Worm (Caenorhabditis elegans): Measurements from ENCODE around the gene pqe-1.

Gene pqe-1

ce11 chrIII:5338787-5339186 lies 27.7 kb downstream of the pqe-1 start (continued):
- TF ChIP-seq madf-9 (GFP tag; conservative IDR thresholded peaks at IDR 0.05) (no peak), dmd-6 (GFP tag; IDR thresholded peaks at IDR 0.05) (no peak), lin-29 (GFP tag; IDR thresholded peaks at IDR 0.05) (no peak), nhr-41 (GFP tag; IDR thresholded peaks at IDR 0.05) (no peak)

ce11 chrIII:5340530-5340929 lies 29.5 kb downstream of the pqe-1 start:
- TF ChIP-seq nhr-28 (tag; optimal IDR thresholded peaks at IDR 0.05) (no peak), unc-62 (GFP tag; optimal IDR thresholded peaks at IDR 0.05 in 1 of 2) (peak in 1 of 2 experiments; percentile 86), unc-62 (tag; optimal IDR thresholded peaks at IDR 0.05) (no peak)

ce11 chrIII:5341382-5341781 lies 30.3 kb downstream of the pqe-1 start, which contains the start of gene ZK121.2:
Gene ZK121.2 (plus strand): TSS chrIII:5341682.
- TF ChIP-seq gei-8 (GFP tag; optimal IDR thresholded peaks at IDR 0.05) (no peak), aha-1 (tag) (peak; percentile 23)

- TF ChIP-seq mes-2 (tag; optimal IDR thresholded peaks at IDR 0.05; ENCODE audit: poor library complexity, severe bottlenecking) (no peak), spr-3 (GFP tag; optimal IDR thresholded peaks at IDR 0.05) (no peak), T26A8.4 (GFP tag; IDR thresholded peaks at IDR 0.05) (no peak), zfp-3 (GFP tag; conservative IDR thresholded peaks at IDR 0.05) (no peak), aha-1 (tag) (peak; percentile 90), dve-1 (tag; optimal IDR thresholded peaks at IDR 0.05; ENCODE audit: insufficient read depth) (no peak)
Observed at ce11 chrIII:5343555-5343954, 32.5 kb downstream of the pqe-1 start.

- TF ChIP-seq pqm-1 (tag; optimal IDR thresholded peaks at IDR 0.05) (no peak), ceh-44 (GFP tag; IDR thresholded peaks at IDR 0.05) (no peak), nhr-28 (tag; optimal IDR thresholded peaks at IDR 0.05) (no peak), unc-39 (tag; optimal IDR thresholded peaks at IDR 0.05) (no peak)
Observed at ce11 chrIII:5344561-5344960, 33.5 kb downstream of the pqe-1 start.

ce11 chrIII:5346017-5346416 lies 35.0 kb downstream of the pqe-1 start, which contains the start of gene glrx-21:
Gene glrx-21 (minus strand): TSS chrIII:5346117.
- TF ChIP-seq aly-2 (tag; optimal IDR thresholded peaks at IDR 0.05) (no peak), mdl-1 (tag; optimal IDR thresholded peaks at IDR 0.05) (no peak), ceh-20 (GFP tag; IDR thresholded peaks at IDR 0.05) (no peak), T26A8.4 (GFP tag; IDR thresholded peaks at IDR 0.05) (no peak)

- TF ChIP-seq zip-11 (GFP tag; IDR thresholded peaks at IDR 0.05) (no peak), nhr-76 (tag; optimal IDR thresholded peaks at IDR 0.05) (no peak), daf-19 (GFP tag; conservative IDR thresholded peaks at IDR 0.05) (no peak), mxl-3 (GFP tag; optimal IDR thresholded peaks at IDR 0.05) (no peak), duxl-1 (tag; optimal IDR thresholded peaks at IDR 0.05; ENCODE audit: poor library complexity) (peak; percentile 65), nhr-42 (GFP tag; IDR thresholded peaks at IDR 0.05) (no peak; the same call in 1 of the 2 replicates), Y48G9A.11 (GFP tag; IDR thresholded peaks at IDR 0.05) (peak; percentile 78; the same call in 1 of the 2 replicates), rbr-2 (tag; optimal IDR thresholded peaks at IDR 0.05) (peak; percentile 57), nhr-77 (tag; optimal IDR thresholded peaks at IDR 0.05) (no peak), hlh-30 (tag; optimal IDR thresholded peaks at IDR 0.05; ENCODE audit: insufficient read depth) (peak; percentile 53), mxl-2 (GFP tag; conservative IDR thresholded peaks at IDR 0.05) (no peak), cey-2 (tag; optimal IDR thresholded peaks at IDR 0.05; ENCODE audit: borderline replicate concordance, insufficient read depth) (no peak), nhr-28 (tag; optimal IDR thresholded peaks at IDR 0.05) (peak; percentile 34), lin-15B (tag; optimal IDR thresholded peaks at IDR 0.05) (no peak), T26A8.4 (GFP tag; IDR thresholded peaks at IDR 0.05) (no peak), saeg-2 (GFP tag; IDR thresholded peaks at IDR 0.05) (no peak), zfp-3 (GFP tag; conservative IDR thresholded peaks at IDR 0.05) (0 out of 2 replicates have a peak, but pooled peaks have one; percentile 19), jun-1 (tag; optimal IDR thresholded peaks at IDR 0.05) (no peak), hmg-1.1 (GFP tag; IDR thresholded peaks at IDR 0.05) (0 out of 2 replicates have a peak, but pooled peaks have one; percentile 37), pqm-1 (tag; optimal IDR thresholded peaks at IDR 0.05) (no peak), nhr-237 (tag; optimal IDR thresholded peaks at IDR 0.05) (no peak), lin-29 (GFP tag; IDR thresholded peaks at IDR 0.05) (no peak), nhr-41 (GFP tag; IDR thresholded peaks at IDR 0.05) (no peak), F26F4.8 (GFP tag; conservative IDR thresholded peaks at IDR 0.05) (no peak), dve-1 (tag; optimal IDR thresholded peaks at IDR 0.05; ENCODE audit: insufficient read depth) (peak; percentile 60), php-3 (GFP tag; IDR thresholded peaks at IDR 0.05) (peak; percentile 48; the same call in 1 of the 2 replicates)
Observed at ce11 chrIII:5349250-5349649, 38.2 kb downstream of the pqe-1 start, which contains the start of gene thoc-5. Gene thoc-5 (minus strand): TSS chrIII:5349401.

Measured in whole organism, L4 larva.